Worm (Caenorhabditis elegans): Measurements from ENCODE around the gene T12A7.6.

DNA sequence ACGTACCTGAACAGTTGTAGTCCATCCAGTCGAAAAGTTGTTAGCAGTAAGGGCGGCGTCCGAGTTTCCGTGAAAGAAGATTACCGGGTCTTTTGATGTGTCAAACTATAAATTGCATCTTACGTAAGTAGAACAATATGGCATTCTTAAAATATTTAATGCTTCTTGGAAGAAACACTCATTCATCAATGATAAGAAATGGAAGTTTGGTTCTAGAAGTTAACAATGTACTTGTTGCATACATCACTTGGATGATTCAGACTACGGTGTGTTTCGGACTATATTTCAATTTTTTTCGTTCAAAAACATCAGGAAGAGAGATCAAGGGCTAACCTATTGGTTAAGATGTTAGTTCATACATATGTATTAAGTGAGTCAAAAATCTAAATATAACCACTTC lies 23.1 kb downstream of the T12A7.6 start:
- TF ChIP-seq W03F9.2 (tag; optimal IDR thresholded peaks at IDR 0.05): no peak
- TF ChIP-seq dao-5 (tag; optimal IDR thresholded peaks at IDR 0.05): no peak
